Worm (Caenorhabditis elegans) whole organism, L2 larva: Measurements from ENCODE around the gene W03C9.2.

Experiments used
- C34F6.9 ChIP-seq: fragments of 150-350 bp; optimal IDR thresholded peaks from 2 replicates; lab custom pipeline; 2014; ENCODE audit warnings: missing biosample characterization, missing genetic modification characterization
- Y55F3AM.14 ChIP-seq: fragments of 200-800 bp; sonication (Bioruptor generic); optimal IDR thresholded peaks from 2 replicates; lab custom pipeline; 2018; ENCODE audit warnings: mild to moderate bottlenecking, missing genetic modification characterization, missing compliant biosample characterization
- ZK546.5 ChIP-seq: sonication (generic microtip); optimal IDR thresholded peaks from 2 replicates; lab custom pipeline; 2017; ENCODE audit warnings: missing biosample characterization, missing genetic modification characterization
- alr-1 ChIP-seq: fragments of 150-350 bp; optimal IDR thresholded peaks from 2 replicates; lab custom pipeline; 2014; ENCODE audit warnings: missing biosample characterization, missing genetic modification characterization
- ama-1 ChIP-seq: fragments of 150-350 bp; optimal IDR thresholded peaks from 2 replicates; lab custom pipeline; 2018; ENCODE audit warnings: inconsistent platforms
- blmp-1 ChIP-seq: sonication (generic microtip); optimal IDR thresholded peaks from 2 replicates; lab custom pipeline; 2017; ENCODE audit warnings: missing genetic modification characterization, mild to moderate bottlenecking, missing compliant biosample characterization, antibody characterized with exemption, moderate library complexity; ENCODE audit not compliant: insufficient read depth
- ceh-16 ChIP-seq: fragments of 150-350 bp; optimal IDR thresholded peaks from 2 replicates; lab custom pipeline; 2014; ENCODE audit warnings: missing biosample characterization, missing genetic modification characterization
- ceh-82 ChIP-seq: fragments of 150-350 bp; optimal IDR thresholded peaks from 2 replicates; lab custom pipeline; 2014; ENCODE audit warnings: missing biosample characterization, missing genetic modification characterization
- crh-2 ChIP-seq: sonication (generic microtip); optimal IDR thresholded peaks from 2 replicates; lab custom pipeline; 2017; ENCODE audit warnings: missing biosample characterization, missing genetic modification characterization
- dmd-4 ChIP-seq: sonication (generic microtip); optimal IDR thresholded peaks from 2 replicates; lab custom pipeline; 2017; ENCODE audit warnings: missing biosample characterization, missing genetic modification characterization
- elt-1 ChIP-seq: fragments of 150-350 bp; optimal IDR thresholded peaks from 2 replicates; lab custom pipeline; 2014; ENCODE audit warnings: missing biosample characterization, missing genetic modification characterization
- elt-3 ChIP-seq: sonication (generic microtip); optimal IDR thresholded peaks from 2 replicates; lab custom pipeline; 2017; ENCODE audit warnings: missing biosample characterization, missing genetic modification characterization
- fos-1 ChIP-seq: fragments of 150-350 bp; optimal IDR thresholded peaks from 2 replicates; lab custom pipeline; 2014; ENCODE audit warnings: missing biosample characterization, missing genetic modification characterization
- gmeb-1 ChIP-seq: fragments of 150-350 bp; optimal IDR thresholded peaks from 2 replicates; lab custom pipeline; 2014; ENCODE audit warnings: missing biosample characterization, missing genetic modification characterization
- lin-11 ChIP-seq: fragments of 150-350 bp; sonication (generic microtip); optimal IDR thresholded peaks from 2 replicates; lab custom pipeline; 2014; ENCODE audit warnings: missing biosample characterization, missing genetic modification characterization, inconsistent platforms, mixed read lengths
- lin-13 ChIP-seq: fragments of 150-350 bp; optimal IDR thresholded peaks from 2 replicates; lab custom pipeline; 2014; ENCODE audit warnings: missing biosample characterization, missing genetic modification reagents, missing genetic modification characterization
- lin-39 ChIP-seq: fragments of 150-350 bp; optimal IDR thresholded peaks from 2 replicates; lab custom pipeline; 2014; ENCODE audit warnings: missing biosample characterization, missing genetic modification reagents, missing genetic modification characterization
- lsy-2 ChIP-seq, 2 experiments: fragments of 150-350 bp in 1 of 2; sonication (generic microtip) in 1 of 2; optimal IDR thresholded peaks; 2 replicates each; lab custom pipeline; 2014 to 2017; ENCODE audit warnings: missing biosample characterization in 2 of 2, missing genetic modification characterization in 2 of 2
- mab-5 ChIP-seq: fragments of 150-350 bp; optimal IDR thresholded peaks from 2 replicates; lab custom pipeline; 2014; ENCODE audit warnings: missing biosample characterization, missing genetic modification characterization
- mbf-1 ChIP-seq: sonication (generic microtip); optimal IDR thresholded peaks from 2 replicates; lab custom pipeline; 2017; ENCODE audit warnings: missing biosample characterization, missing genetic modification characterization
- mdl-1 ChIP-seq, 2 experiments: fragments of 150-350 bp in 1 of 2; sonication (generic microtip) in 1 of 2; optimal IDR thresholded peaks; 2 replicates each; lab custom pipeline; 2017; ENCODE audit warnings: missing biosample characterization in 2 of 2, missing genetic modification characterization in 2 of 2
- nhr-11 ChIP-seq: fragments of 150-350 bp; optimal IDR thresholded peaks from 2 replicates; lab custom pipeline; 2014; ENCODE audit warnings: missing biosample characterization, missing genetic modification characterization
- nhr-12 ChIP-seq: fragments of 150-350 bp; optimal IDR thresholded peaks from 2 replicates; lab custom pipeline; 2014; ENCODE audit warnings: missing biosample characterization, missing genetic modification characterization
- nhr-129 ChIP-seq: fragments of 150-350 bp; optimal IDR thresholded peaks from 2 replicates; lab custom pipeline; 2014; ENCODE audit warnings: missing biosample characterization, missing genetic modification characterization
- nhr-21 ChIP-seq: fragments of 150-350 bp; optimal IDR thresholded peaks from 2 replicates; lab custom pipeline; 2014; ENCODE audit warnings: missing biosample characterization, missing genetic modification characterization
- nhr-23 ChIP-seq: fragments of 150-350 bp; optimal IDR thresholded peaks from 2 replicates; lab custom pipeline; 2014; ENCODE audit warnings: missing biosample characterization, missing genetic modification reagents, missing genetic modification characterization
- nhr-25 ChIP-seq: fragments of 150-350 bp; sonication (generic microtip); optimal IDR thresholded peaks from 3 replicates; lab custom pipeline; 2014; ENCODE audit warnings: missing biosample characterization, missing genetic modification characterization
- nhr-6 ChIP-seq: fragments of 150-350 bp; optimal IDR thresholded peaks from 2 replicates; lab custom pipeline; 2014; ENCODE audit warnings: missing biosample characterization, missing genetic modification characterization
- nhr-77 ChIP-seq: fragments of 150-350 bp; optimal IDR thresholded peaks from 2 replicates; lab custom pipeline; 2014; ENCODE audit warnings: missing biosample characterization, missing genetic modification characterization
- peb-1 ChIP-seq: fragments of 150-350 bp; optimal IDR thresholded peaks from 2 replicates; lab custom pipeline; 2014; ENCODE audit warnings: missing biosample characterization, missing genetic modification characterization
- sem-4 ChIP-seq: fragments of 150-350 bp; optimal IDR thresholded peaks from 2 replicates; lab custom pipeline; 2014; ENCODE audit warnings: missing biosample characterization, missing genetic modification reagents, missing genetic modification characterization
- skn-1 ChIP-seq: sonication (generic microtip); optimal IDR thresholded peaks from 2 replicates; lab custom pipeline; 2017; ENCODE audit warnings: missing biosample characterization, missing genetic modification characterization
- sma-3 ChIP-seq: sonication (generic microtip); optimal IDR thresholded peaks from 2 replicates; lab custom pipeline; 2016; ENCODE audit warnings: missing genetic modification reagents, missing genetic modification characterization, missing compliant biosample characterization
- sma-9 ChIP-seq, 2 experiments: fragments of 150-350 bp in 1 of 2; sonication (generic microtip) in 1 of 2; optimal IDR thresholded peaks; 2 replicates each; lab custom pipeline; 2014 to 2016; ENCODE audit warnings: missing genetic modification characterization in 2 of 2, mild to moderate bottlenecking in 1 of 2, missing biosample characterization in 1 of 2, missing compliant biosample characterization in 1 of 2, missing genetic modification reagents in 1 of 2, moderate library complexity in 1 of 2
- snpc-4 ChIP-seq: fragments of 150-350 bp; optimal IDR thresholded peaks from 2 replicates; lab custom pipeline; 2014; ENCODE audit warnings: missing biosample characterization, missing genetic modification characterization
- unc-39 ChIP-seq: fragments of 150-350 bp; optimal IDR thresholded peaks from 2 replicates; lab custom pipeline; 2014; ENCODE audit warnings: missing biosample characterization, missing genetic modification characterization
- unc-55 ChIP-seq: fragments of 150-350 bp; sonication (generic microtip); optimal IDR thresholded peaks from 3 replicates; lab custom pipeline; 2014; ENCODE audit warnings: missing biosample characterization, missing genetic modification reagents, missing genetic modification characterization
- unc-62 ChIP-seq: fragments of 150-350 bp; optimal IDR thresholded peaks from 2 replicates; lab custom pipeline; 2014; ENCODE audit warnings: missing biosample characterization, missing genetic modification reagents, missing genetic modification characterization
- zag-1 ChIP-seq: fragments of 150-350 bp; optimal IDR thresholded peaks from 2 replicates; lab custom pipeline; 2014; ENCODE audit warnings: missing biosample characterization, missing genetic modification characterization
- ztf-1 ChIP-seq: fragments of 200-800 bp; sonication (Bioruptor generic); conservative IDR thresholded peaks from 2 replicates; pipeline ENCODE4 v1.3.6; 2022; ENCODE audit warnings: missing genetic modification characterization, missing compliant biosample characterization

Gene W03C9.2

ce11 chrII:11988724-11989123, 26.6 kb downstream of the W03C9.2 start, which contains the start of gene Y17G7B.3:
TSS of gene Y17G7B.3 (plus strand) at chrII:11989024.
- TF ChIP-seq peb-1 (no peak), crh-2 (no peak), nhr-11 (tag; lab: Kevin White, UChicago) (no peak), nhr-21 (tag; lab: Kevin White, UChicago) (no peak), ama-1 (no peak), nhr-6 (tag; lab: Kevin White, UChicago) (no peak), Y55F3AM.14 (GFP tag; lab: Kevin White, UChicago) (no peak), nhr-12 (tag; lab: Kevin White, UChicago) (no peak), ztf-1 (GFP tag; lab: Robert Waterston, UW) (no peak)

- TF ChIP-seq ceh-16 (tag; lab: Kevin White, UChicago) (no peak), sma-3 (no peak), lin-13 (GFP tag; lab: Kevin White, UChicago) (no peak), crh-2 (no peak), nhr-12 (tag; lab: Kevin White, UChicago) (no peak), unc-62 (no peak), ZK546.5 (tag; lab: Kevin White, UChicago) (no peak), alr-1 (tag; lab: Kevin White, UChicago) (no peak), sma-9 (GFP tag; optimal IDR thresholded peaks at IDR 0.05; lab: Kevin White, UChicago) (no peak), sma-9 (tag; optimal IDR thresholded peaks at IDR 0.05; lab: Kevin White, UChicago) (no peak), elt-3 (no peak), sem-4 (no peak), nhr-25 (no peak), nhr-11 (tag; lab: Kevin White, UChicago) (no peak), nhr-23 (no peak), Y55F3AM.14 (GFP tag; lab: Kevin White, UChicago) (no peak), ama-1 (no peak), nhr-21 (tag; lab: Kevin White, UChicago) (no peak), lsy-2 (tag; optimal IDR thresholded peaks at IDR 0.05; lab: Kevin White, UChicago) (no peak), elt-1 (tag; lab: Kevin White, UChicago) (no peak)
- TF ChIP-seq, all 48 proteins: peak for 0
Measured at ce11 chrII:11992701-11993100, 30.5 kb downstream of the W03C9.2 start, which contains the start of gene dhps-1. TSS of gene dhps-1 (plus strand) at chrII:11993001.

ce11 chrII:11994940-11995339, 32.8 kb downstream of the W03C9.2 start:
- TF ChIP-seq dmd-4 (tag; lab: Kevin White, UChicago) = no peak
- TF ChIP-seq ceh-82 (tag; lab: Kevin White, UChicago) = no peak
- TF ChIP-seq mab-5 (tag; lab: Kevin White, UChicago) = no peak
- no peak for TF ChIP-seq alr-1 (tag; lab: Kevin White, UChicago)
- TF ChIP-seq snpc-4 (tag; lab: Kevin White, UChicago) = no peak
- TF ChIP-seq unc-55 (GFP tag; lab: Kevin White, UChicago) = no peak
- TF ChIP-seq nhr-77 (tag; lab: Kevin White, UChicago) = no peak

ce11 chrII:11998903-11999302, 36.7 kb downstream of the W03C9.2 start, which contains the start of gene Y17G7B.23:
TSS of gene Y17G7B.23 (plus strand) at chrII:11999203.
- TF ChIP-seq sem-4 = no peak
- TF ChIP-seq, all 48 proteins: peak for 0

- no peak for TF ChIP-seq lin-11 (tag; lab: Kevin White, UChicago)
- no peak for TF ChIP-seq blmp-1
- no peak for TF ChIP-seq unc-55 (GFP tag; lab: Kevin White, UChicago)
- no peak for TF ChIP-seq gmeb-1
- TF ChIP-seq ceh-82 (tag; lab: Kevin White, UChicago) = no peak
- no peak for TF ChIP-seq unc-39 (tag; lab: Kevin White, UChicago)
- TF ChIP-seq skn-1 (tag; lab: Kevin White, UChicago) = no peak
Measured at ce11 chrII:12005981-12006380, 43.8 kb downstream of the W03C9.2 start.

- TF ChIP-seq unc-62 (no peak), elt-3 (no peak), lsy-2 (tag; optimal IDR thresholded peaks at IDR 0.05; lab: Kevin White, UChicago) (peak; percentile 41 to 80), lin-39 (no peak), lin-11 (tag; lab: Kevin White, UChicago) (peak; percentile 51), ceh-16 (tag; lab: Kevin White, UChicago) (no peak), nhr-25 (peak; percentile 57), unc-55 (GFP tag; lab: Kevin White, UChicago) (peak; percentile 88), sma-3 (peak; percentile 24), nhr-129 (tag; lab: Kevin White, UChicago) (peak; percentile 51), gmeb-1 (peak; percentile 86), ama-1 (no peak), mbf-1 (tag; lab: Kevin White, UChicago) (no peak), Y55F3AM.14 (GFP tag; lab: Kevin White, UChicago) (no peak), C34F6.9 (tag; lab: Kevin White, UChicago) (peak; percentile 78), zag-1 (tag; lab: Kevin White, UChicago) (peak; percentile 31), crh-2 (peak; percentile 69), fos-1 (peak; percentile 56), mdl-1 (tag; optimal IDR thresholded peaks at IDR 0.05; lab: Kevin White, UChicago) (no peak), nhr-21 (tag; lab: Kevin White, UChicago) (no peak), mab-5 (tag; lab: Kevin White, UChicago) (no peak), nhr-77 (tag; lab: Kevin White, UChicago) (no peak)
Measured at ce11 chrII:12006575-12007098, 44.5 kb downstream of the W03C9.2 start, which contains the start of gene mcm-2. TSS of gene mcm-2 (minus strand) at chrII:12006625.
